Fruit fly (Drosophila melanogaster): ENCODE data around the gene alphaTub84B.
A peak's percentile ranks its signal among the peaks of the same experiment; 100 is the strongest.

The alphaTub84B gene

dm6 chr3R:7079718-7080117 lies 6.7 kb upstream of the alphaTub84B start:
- no peak for TF ChIP-seq CG11617 (GFP tag; optimal IDR thresholded peaks at IDR 0.05)
- TF ChIP-seq Clk (GFP tag; optimal IDR thresholded peaks at IDR 0.05), result no peak
- no peak for TF ChIP-seq pad (GFP tag; optimal IDR thresholded peaks at IDR 0.05)
- TF ChIP-seq CG12768 (GFP tag; optimal IDR thresholded peaks at IDR 0.05), result no peak
- TF ChIP-seq tj (GFP tag; optimal IDR thresholded peaks at IDR 0.05), result no peak
- TF ChIP-seq cic (GFP tag; optimal IDR thresholded peaks at IDR 0.05), result no peak
- TF ChIP-seq toe (GFP tag; optimal IDR thresholded peaks at IDR 0.05), result no peak
- TF ChIP-seq CG33017 (tag; optimal IDR thresholded peaks at IDR 0.05), result no peak
- TF ChIP-seq kay (GFP tag; ENCODE audit: borderline replicate concordance), result no peak
- TF ChIP-seq bab1 (GFP tag; optimal IDR thresholded peaks at IDR 0.05), result no peak
- no peak for TF ChIP-seq cnc (optimal IDR thresholded peaks at IDR 0.05)
- no peak for TF ChIP-seq CG7045 (GFP tag; optimal IDR thresholded peaks at IDR 0.05)
- TF ChIP-seq CG5204 (GFP tag; optimal IDR thresholded peaks at IDR 0.05), result no peak
- TF ChIP-seq ovo (GFP tag; optimal IDR thresholded peaks at IDR 0.05), result no peak

- no peak for TF ChIP-seq CG14711 (tag; optimal IDR thresholded peaks at IDR 0.05)
- peak; percentile 19 for TF ChIP-seq Mnt (GFP tag; optimal IDR thresholded peaks at IDR 0.05)
- peak; percentile 9 for TF ChIP-seq bab1 (GFP tag; optimal IDR thresholded peaks at IDR 0.05)
- peak; percentile 4 for TF ChIP-seq CG7101 (tag; optimal IDR thresholded peaks at IDR 0.05)
- TF ChIP-seq Clk (GFP tag; optimal IDR thresholded peaks at IDR 0.05), result no peak
Measured at dm6 chr3R:7080157-7080916, 6.1 kb upstream of the alphaTub84B start, which contains the start of gene Ref1. Gene Ref1 (minus strand): TSS chr3R:7080387.

dm6 chr3R:7081972-7082371 lies 4.4 kb upstream of the alphaTub84B start, which contains the start of gene Dpck:
Gene Dpck (plus strand): TSS chr3R:7082182.
- TF ChIP-seq tj (GFP tag; optimal IDR thresholded peaks at IDR 0.05), result peak; percentile 3
- peak; percentile 23 for TF ChIP-seq CG7101 (tag; optimal IDR thresholded peaks at IDR 0.05)
- TF ChIP-seq CG1620 (GFP tag; optimal IDR thresholded peaks at IDR 0.05), result peak; percentile 39
- no peak for TF ChIP-seq pad (GFP tag; optimal IDR thresholded peaks at IDR 0.05)
- peak; percentile 17 for TF ChIP-seq CG11617 (GFP tag; optimal IDR thresholded peaks at IDR 0.05)
- peak; percentile 42 for TF ChIP-seq CG12768 (GFP tag; optimal IDR thresholded peaks at IDR 0.05)
- TF ChIP-seq Mnt (GFP tag; optimal IDR thresholded peaks at IDR 0.05), result peak; percentile 32
- TF ChIP-seq toe (GFP tag; optimal IDR thresholded peaks at IDR 0.05), result peak; percentile 55
- no peak for TF ChIP-seq CG33017 (tag; optimal IDR thresholded peaks at IDR 0.05)
- TF ChIP-seq CG14711 (tag; optimal IDR thresholded peaks at IDR 0.05), result no peak
- peak; percentile 3 for TF ChIP-seq cic (GFP tag; optimal IDR thresholded peaks at IDR 0.05)
- no peak for TF ChIP-seq cnc (optimal IDR thresholded peaks at IDR 0.05)
- peak; percentile 68 for TF ChIP-seq bab1 (GFP tag; optimal IDR thresholded peaks at IDR 0.05)
- no peak for TF ChIP-seq Crg-1 (GFP tag; optimal IDR thresholded peaks at IDR 0.05)

- TF ChIP-seq CG7045 (GFP tag; optimal IDR thresholded peaks at IDR 0.05), result no peak
- TF ChIP-seq tj (GFP tag; optimal IDR thresholded peaks at IDR 0.05), result no peak
- TF ChIP-seq CG12768 (GFP tag; optimal IDR thresholded peaks at IDR 0.05), result no peak
Measured at dm6 chr3R:7083750-7084149, 2.6 kb upstream of the alphaTub84B start.

- no peak for TF ChIP-seq kay (GFP tag; ENCODE audit: borderline replicate concordance)
- peak; percentile 87 for TF ChIP-seq CG14711 (tag; optimal IDR thresholded peaks at IDR 0.05)
- no peak for TF ChIP-seq bab1 (GFP tag; optimal IDR thresholded peaks at IDR 0.05)
- TF ChIP-seq CG12768 (GFP tag; optimal IDR thresholded peaks at IDR 0.05), result no peak
- no peak for TF ChIP-seq CG1620 (GFP tag; optimal IDR thresholded peaks at IDR 0.05)
- no peak for TF ChIP-seq CG11617 (GFP tag; optimal IDR thresholded peaks at IDR 0.05)
- no peak for TF ChIP-seq ovo (GFP tag; optimal IDR thresholded peaks at IDR 0.05)
Measured at dm6 chr3R:7085455-7085854, 944 bp upstream of the alphaTub84B start.

dm6 chr3R:7085983-7086376 lies 419 bp upstream of the alphaTub84B start, which contains the start of gene Tailor:
Gene Tailor (minus strand): TSS chr3R:7086083.
- no peak for TF ChIP-seq kay (GFP tag; ENCODE audit: borderline replicate concordance)
- TF ChIP-seq CG1620 (GFP tag; optimal IDR thresholded peaks at IDR 0.05), result no peak
- no peak for TF ChIP-seq ovo (GFP tag; optimal IDR thresholded peaks at IDR 0.05)
- no peak for TF ChIP-seq CG7045 (GFP tag; optimal IDR thresholded peaks at IDR 0.05)
- TF ChIP-seq bab1 (GFP tag; optimal IDR thresholded peaks at IDR 0.05), result no peak
- no peak for TF ChIP-seq CG11617 (GFP tag; optimal IDR thresholded peaks at IDR 0.05)
- TF ChIP-seq tj (GFP tag; optimal IDR thresholded peaks at IDR 0.05), result no peak
- TF ChIP-seq Crg-1 (GFP tag; optimal IDR thresholded peaks at IDR 0.05), result no peak
- no peak for TF ChIP-seq Mnt (GFP tag; optimal IDR thresholded peaks at IDR 0.05)
- no peak for TF ChIP-seq CG14711 (tag; optimal IDR thresholded peaks at IDR 0.05)
- TF ChIP-seq CG12768 (GFP tag; optimal IDR thresholded peaks at IDR 0.05), result no peak
- no peak for TF ChIP-seq CG33017 (tag; optimal IDR thresholded peaks at IDR 0.05)
- TF ChIP-seq cnc (optimal IDR thresholded peaks at IDR 0.05), result no peak
- no peak for TF ChIP-seq cic (GFP tag; optimal IDR thresholded peaks at IDR 0.05)
- no peak for TF ChIP-seq CG5204 (GFP tag; optimal IDR thresholded peaks at IDR 0.05)
- TF ChIP-seq CG7101 (tag; optimal IDR thresholded peaks at IDR 0.05), result no peak
- TF ChIP-seq Clk (GFP tag; optimal IDR thresholded peaks at IDR 0.05), result no peak

- TF ChIP-seq CG12768 (GFP tag; optimal IDR thresholded peaks at IDR 0.05), result no peak
- no peak for TF ChIP-seq CG14711 (tag; optimal IDR thresholded peaks at IDR 0.05)
- no peak for TF ChIP-seq pad (GFP tag; optimal IDR thresholded peaks at IDR 0.05)
- TF ChIP-seq ovo (GFP tag; optimal IDR thresholded peaks at IDR 0.05), result no peak
- no peak for TF ChIP-seq Mnt (GFP tag; optimal IDR thresholded peaks at IDR 0.05)
- no peak for TF ChIP-seq Hr96 (GFP tag; optimal IDR thresholded peaks at IDR 0.05)
- TF ChIP-seq CG33017 (tag; optimal IDR thresholded peaks at IDR 0.05), result no peak
- TF ChIP-seq CG7101 (tag; optimal IDR thresholded peaks at IDR 0.05), result no peak
- TF ChIP-seq CG7045 (GFP tag; optimal IDR thresholded peaks at IDR 0.05), result no peak
- TF ChIP-seq tj (GFP tag; optimal IDR thresholded peaks at IDR 0.05), result no peak
- no peak for TF ChIP-seq cic (GFP tag; optimal IDR thresholded peaks at IDR 0.05)
Measured at dm6 chr3R:7087201-7087505, 754 bp downstream of the alphaTub84B start.
